Worm (Caenorhabditis elegans): ENCODE data around the gene T19B10.5.

- TF ChIP-seq nhr-76 (tag; optimal IDR thresholded peaks at IDR 0.05) = no peak
- TF ChIP-seq skn-1 (tag; optimal IDR thresholded peaks at IDR 0.05) = no peak
- no peak for TF ChIP-seq zag-1 (tag; optimal IDR thresholded peaks at IDR 0.05)
- no peak for TF ChIP-seq sea-2 (GFP tag; optimal IDR thresholded peaks at IDR 0.05)
Observed at ce11 chrV:11271051-11271450, 36.6 kb downstream of the T19B10.5 start, which contains the start of gene clec-222.

All from whole organism, L3 larva.